Worm (Caenorhabditis elegans) whole organism, L3 larva: ENCODE data around the gene str-106.

Experiments
- aly-2 ChIP-seq: fragments of 150-350 bp; optimal IDR thresholded peaks from 2 replicates; lab custom pipeline; 2014; ENCODE audit warnings: missing biosample characterization, missing genetic modification characterization
- ama-1 ChIP-seq: fragments of 150-350 bp; optimal IDR thresholded peaks from 2 replicates; lab custom pipeline; 2018
- ceh-16 ChIP-seq: sonication (generic microtip); optimal IDR thresholded peaks from 2 replicates; lab custom pipeline; 2017; ENCODE audit warnings: missing biosample characterization, missing genetic modification characterization
- ceh-82 ChIP-seq: fragments of 150-350 bp; optimal IDR thresholded peaks from 2 replicates; lab custom pipeline; 2014; ENCODE audit warnings: missing biosample characterization, missing genetic modification characterization
- ceh-9 ChIP-seq: sonication (generic microtip); optimal IDR thresholded peaks from 2 replicates; lab custom pipeline; 2018; ENCODE audit warnings: missing biosample characterization, missing genetic modification characterization
- daf-12 ChIP-seq: fragments of 150-350 bp; optimal IDR thresholded peaks from 2 replicates; lab custom pipeline; 2014; ENCODE audit warnings: missing biosample characterization, missing genetic modification reagents, missing genetic modification characterization
- egl-27 ChIP-seq: sonication (generic microtip); optimal IDR thresholded peaks from 4 replicates; lab custom pipeline; 2017; ENCODE audit warnings: missing biosample characterization, missing genetic modification reagents, missing genetic modification characterization
- elt-2 ChIP-seq: sonication (generic microtip); optimal IDR thresholded peaks from 2 replicates; lab custom pipeline; 2016; ENCODE audit warnings: missing genetic modification reagents, mild to moderate bottlenecking, missing genetic modification characterization, missing compliant biosample characterization
- eor-1 ChIP-seq, 2 experiments: fragments of 150-350 bp; optimal IDR thresholded peaks; 2 replicates each; lab custom pipeline; 2014 to 2018; ENCODE audit warnings: missing biosample characterization in 2 of 2, missing genetic modification characterization in 2 of 2
- fkh-10 ChIP-seq: sonication (generic microtip); optimal IDR thresholded peaks from 2 replicates; lab custom pipeline; 2017; ENCODE audit warnings: missing biosample characterization, missing genetic modification reagents, missing genetic modification characterization
- fkh-2 ChIP-seq: fragments of 150-350 bp; optimal IDR thresholded peaks from 2 replicates; lab custom pipeline; 2014; ENCODE audit warnings: missing biosample characterization, missing genetic modification reagents, missing genetic modification characterization
- fos-1 ChIP-seq: fragments of 150-350 bp; optimal IDR thresholded peaks from 2 replicates; lab custom pipeline; 2014; ENCODE audit warnings: missing biosample characterization, missing genetic modification characterization
- jun-1 ChIP-seq: fragments of 150-350 bp; optimal IDR thresholded peaks from 2 replicates; lab custom pipeline; 2014; ENCODE audit warnings: missing biosample characterization, missing genetic modification reagents, missing genetic modification characterization
- lin-15B ChIP-seq: fragments of 150-350 bp; optimal IDR thresholded peaks from 2 replicates; lab custom pipeline; 2014; ENCODE audit warnings: missing biosample characterization, missing genetic modification characterization
- lin-39 ChIP-seq: fragments of 150-350 bp; optimal IDR thresholded peaks from 2 replicates; lab custom pipeline; 2018; ENCODE audit warnings: missing biosample characterization, missing genetic modification reagents, missing genetic modification characterization
- lsy-12 ChIP-seq: sonication (generic microtip); optimal IDR thresholded peaks from 2 replicates; lab custom pipeline; 2016; ENCODE audit warnings: mild to moderate bottlenecking, missing genetic modification characterization, missing compliant biosample characterization
- mdl-1 ChIP-seq: fragments of 150-350 bp; optimal IDR thresholded peaks from 2 replicates; lab custom pipeline; 2014; ENCODE audit warnings: missing biosample characterization, missing genetic modification characterization
- mml-1 ChIP-seq: fragments of 150-350 bp; sonication (generic microtip); optimal IDR thresholded peaks from 3 replicates; lab custom pipeline; 2014; ENCODE audit warnings: missing biosample characterization, missing genetic modification characterization
- nfya-1 ChIP-seq: sonication (generic microtip); optimal IDR thresholded peaks from 2 replicates; lab custom pipeline; 2017; ENCODE audit warnings: missing genetic modification characterization, mild to moderate bottlenecking, missing compliant biosample characterization, antibody characterized with exemption, moderate library complexity; ENCODE audit not compliant: insufficient read depth
- nhr-11 ChIP-seq: fragments of 150-350 bp; optimal IDR thresholded peaks from 2 replicates; lab custom pipeline; 2014; ENCODE audit warnings: missing biosample characterization, missing genetic modification characterization
- nhr-23 ChIP-seq: fragments of 150-350 bp; optimal IDR thresholded peaks from 2 replicates; lab custom pipeline; 2014; ENCODE audit warnings: missing biosample characterization, missing genetic modification reagents, missing genetic modification characterization
- nhr-237 ChIP-seq: fragments of 150-350 bp; optimal IDR thresholded peaks from 2 replicates; lab custom pipeline; 2014; ENCODE audit warnings: missing biosample characterization, missing genetic modification characterization
- nhr-25 ChIP-seq: sonication (generic microtip); optimal IDR thresholded peaks from 2 replicates; lab custom pipeline; 2017; ENCODE audit warnings: missing biosample characterization, missing genetic modification characterization
- nhr-76 ChIP-seq: fragments of 150-350 bp; sonication (generic microtip); optimal IDR thresholded peaks from 5 replicates; lab custom pipeline; 2014; ENCODE audit warnings: missing biosample characterization, missing genetic modification characterization
- nhr-77 ChIP-seq: fragments of 150-350 bp; optimal IDR thresholded peaks from 2 replicates; lab custom pipeline; 2014; ENCODE audit warnings: missing biosample characterization, missing genetic modification characterization
- pha-4 ChIP-seq: fragments of 150-350 bp; optimal IDR thresholded peaks from 2 replicates; lab custom pipeline; 2014; ENCODE audit warnings: missing biosample characterization, missing genetic modification reagents, missing genetic modification characterization
- pqm-1 ChIP-seq: fragments of 150-350 bp; optimal IDR thresholded peaks from 2 replicates; lab custom pipeline; 2017; ENCODE audit warnings: missing biosample characterization, missing genetic modification characterization, inconsistent platforms
- sea-2 ChIP-seq: fragments of 150-350 bp; sonication (generic microtip); optimal IDR thresholded peaks from 4 replicates; lab custom pipeline; 2014; ENCODE audit warnings: missing biosample characterization, missing genetic modification reagents, missing genetic modification characterization
- skn-1 ChIP-seq: fragments of 150-350 bp; optimal IDR thresholded peaks from 2 replicates; lab custom pipeline; 2014; ENCODE audit warnings: missing biosample characterization, missing genetic modification characterization
- snpc-4 ChIP-seq: fragments of 150-350 bp; optimal IDR thresholded peaks from 2 replicates; lab custom pipeline; 2014; ENCODE audit warnings: missing biosample characterization, missing genetic modification characterization
- unc-62 ChIP-seq: fragments of 150-350 bp; sonication (generic microtip); optimal IDR thresholded peaks from 4 replicates; lab custom pipeline; 2014; ENCODE audit warnings: missing biosample characterization, missing genetic modification reagents, missing genetic modification characterization
- zag-1 ChIP-seq: fragments of 150-350 bp; optimal IDR thresholded peaks from 2 replicates; lab custom pipeline; 2014; ENCODE audit warnings: missing biosample characterization, missing genetic modification characterization
- ztf-11 ChIP-seq: fragments of 150-350 bp; optimal IDR thresholded peaks from 2 replicates; lab custom pipeline; 2014; ENCODE audit warnings: missing biosample characterization, missing genetic modification characterization
- ztf-4 ChIP-seq: fragments of 150-350 bp; optimal IDR thresholded peaks from 2 replicates; lab custom pipeline; 2014; ENCODE audit warnings: missing biosample characterization, missing genetic modification characterization

str-106 gene

DNA sequence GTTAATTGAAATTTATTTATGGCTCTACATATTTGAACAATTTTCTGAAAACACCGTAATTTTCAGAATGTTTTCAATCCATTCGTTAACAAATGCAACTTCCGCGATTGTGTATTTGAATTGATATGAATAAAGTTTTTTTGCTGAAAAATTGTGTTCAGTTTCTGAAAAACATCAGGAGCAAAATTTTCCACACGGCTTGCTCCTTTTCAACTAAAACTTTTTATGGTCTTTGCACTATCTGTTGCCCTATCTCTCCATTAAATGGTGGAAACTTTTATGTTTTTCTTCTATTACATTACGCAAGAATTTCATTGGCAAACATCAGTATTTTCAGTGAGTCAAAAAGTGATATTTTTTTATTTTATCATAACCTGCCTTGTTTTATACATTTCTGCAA lies 31.6 kb upstream of the str-106 start, which contains the start of gene F10A3.4:
Gene F10A3.4, plus strand, starts transcription at position 301 of the 400 bp plus-strand sequence.
- peak; percentile 15 for TF ChIP-seq elt-2 (tag; lab: Kevin White, UChicago)
- TF ChIP-seq pqm-1 (tag; lab: Kevin White, UChicago): no peak

ce11 chrV:16153375-16153774 lies 27.1 kb upstream of the str-106 start, which contains the start of gene str-254:
str-254 (minus strand) TSS chrV:16153475.
- no peak for TF ChIP-seq fkh-10 (GFP tag; lab: Kevin White, UChicago)
- TF ChIP-seq lin-39 (tag; lab: Kevin White, UChicago): no peak
- TF ChIP-seq lin-15B (tag; lab: Kevin White, UChicago): no peak
- no peak for TF ChIP-seq mml-1 (tag; lab: Kevin White, UChicago)
- TF ChIP-seq nhr-77 (tag; lab: Kevin White, UChicago): no peak
- TF ChIP-seq nfya-1 (tag; lab: Kevin White, UChicago): no peak

DNA sequence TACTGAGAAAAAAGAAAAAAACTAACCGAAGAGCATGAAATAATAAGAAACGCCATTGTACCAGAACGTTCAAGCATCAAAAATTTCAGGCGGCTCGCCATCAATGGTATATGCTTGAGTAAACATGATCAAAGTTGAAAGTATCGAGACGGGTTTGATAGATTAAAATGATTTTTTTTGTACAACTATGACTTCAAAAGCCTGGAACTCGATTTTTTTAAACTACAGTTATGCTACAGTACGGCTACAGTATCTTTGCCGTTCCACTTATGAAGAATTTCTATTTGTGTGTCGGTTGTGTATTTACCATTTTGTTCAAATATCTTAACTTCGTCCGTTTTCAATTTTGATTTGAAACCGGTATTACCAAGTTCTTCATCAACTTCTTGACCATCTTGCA lies 25.3 kb upstream of the str-106 start, which contains the start of gene str-97:
Gene str-97, minus strand, starts transcription at position 101 of the 400 bp plus-strand sequence.
- no peak for TF ChIP-seq pha-4 (tag; lab: Kevin White, UChicago)
- TF ChIP-seq aly-2 (tag; lab: Kevin White, UChicago): no peak
- TF ChIP-seq skn-1 (tag; lab: Kevin White, UChicago): no peak
- TF ChIP-seq sea-2 (GFP tag; lab: Kevin White, UChicago): no peak
- no peak for TF ChIP-seq nhr-23 (tag; lab: Kevin White, UChicago)
- TF ChIP-seq fkh-2 (tag; lab: Kevin White, UChicago): no peak
- no peak for TF ChIP-seq eor-1 (tag; optimal IDR thresholded peaks at IDR 0.05; lab: Kevin White, UChicago)
- no peak for TF ChIP-seq zag-1 (tag; lab: Kevin White, UChicago)
- TF ChIP-seq ceh-16 (tag; lab: Kevin White, UChicago): no peak
- no peak for TF ChIP-seq fos-1
- TF ChIP-seq nhr-25 (tag; lab: Kevin White, UChicago): no peak
- TF ChIP-seq ceh-82 (tag; lab: Kevin White, UChicago): no peak
- no peak for TF ChIP-seq ztf-4 (tag; lab: Kevin White, UChicago)
- no peak for TF ChIP-seq nhr-77 (tag; lab: Kevin White, UChicago)
- no peak for TF ChIP-seq lin-15B (tag; lab: Kevin White, UChicago)

DNA sequence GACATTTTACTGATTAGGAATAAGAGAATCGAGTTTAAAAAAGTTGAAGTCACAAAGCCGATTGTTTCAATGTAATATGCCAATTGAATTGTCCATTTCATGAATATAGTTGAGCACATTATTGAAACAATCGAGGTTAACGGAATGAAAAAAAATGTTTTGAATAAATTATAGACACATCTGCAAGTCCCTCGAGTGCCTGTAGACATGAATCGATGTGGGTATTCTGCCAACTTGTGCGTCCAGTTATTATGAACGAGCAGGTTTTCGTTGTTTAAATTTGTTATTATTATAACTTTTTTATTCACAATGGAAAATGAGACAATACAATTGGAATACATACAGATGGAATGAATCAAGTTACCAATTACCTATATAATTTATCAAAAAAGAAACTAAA lies 22.1 kb upstream of the str-106 start, which contains the start of gene str-99:
Gene str-99, minus strand, starts transcription at position 101 of the 400 bp plus-strand sequence.
- TF ChIP-seq nhr-76 (tag; lab: Kevin White, UChicago): no peak
- TF ChIP-seq unc-62: no peak
- no peak for TF ChIP-seq nhr-237 (tag; lab: Kevin White, UChicago)
- TF ChIP-seq snpc-4 (tag; lab: Kevin White, UChicago): no peak
- no peak for TF ChIP-seq sea-2 (GFP tag; lab: Kevin White, UChicago)
- TF ChIP-seq egl-27: no peak
- TF ChIP-seq fkh-10 (GFP tag; lab: Kevin White, UChicago): no peak
- no peak for TF ChIP-seq ceh-16 (tag; lab: Kevin White, UChicago)
- no peak for TF ChIP-seq eor-1 (tag; optimal IDR thresholded peaks at IDR 0.05; lab: Kevin White, UChicago)
- TF ChIP-seq, all 47 proteins: peak for 0

DNA sequence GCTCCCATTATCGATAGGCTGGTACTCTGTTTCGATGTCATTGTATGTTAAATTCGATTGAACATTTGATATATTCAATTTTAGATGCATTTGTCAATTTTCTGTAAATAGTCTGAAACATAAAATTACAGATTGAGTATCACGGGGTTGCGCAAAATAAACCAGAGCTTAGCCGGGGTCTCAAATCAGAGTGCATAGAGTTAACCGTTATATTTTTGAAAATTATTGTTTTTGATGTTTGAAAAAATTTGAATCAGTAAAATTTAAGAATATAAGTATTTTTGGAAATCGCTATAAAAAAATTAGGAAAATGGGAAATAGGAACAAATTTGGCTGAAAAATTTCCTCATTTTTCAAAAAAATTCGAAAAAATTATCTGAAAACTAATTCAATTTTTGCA lies 20.9 kb upstream of the str-106 start, which contains the start of gene F10A3.17:
Gene F10A3.17, minus strand, starts transcription at position 101 of the 400 bp plus-strand sequence.
- no peak for TF ChIP-seq mdl-1 (tag; lab: Kevin White, UChicago)
- TF ChIP-seq skn-1 (tag; lab: Kevin White, UChicago): no peak
- TF ChIP-seq ztf-11 (tag; lab: Kevin White, UChicago): no peak
- no peak for TF ChIP-seq nhr-237 (tag; lab: Kevin White, UChicago)
- no peak for TF ChIP-seq jun-1
- no peak for TF ChIP-seq lsy-12 (tag; lab: Kevin White, UChicago)
- TF ChIP-seq lin-15B (tag; lab: Kevin White, UChicago): no peak
- no peak for TF ChIP-seq daf-12 (tag; lab: Kevin White, UChicago)
- no peak for TF ChIP-seq egl-27
- TF ChIP-seq nfya-1 (tag; lab: Kevin White, UChicago): no peak
- TF ChIP-seq ceh-9: no peak
- TF ChIP-seq eor-1 (tag; optimal IDR thresholded peaks at IDR 0.05; lab: Kevin White, UChicago): no peak
- TF ChIP-seq unc-62: no peak
- TF ChIP-seq sea-2 (GFP tag; lab: Kevin White, UChicago): no peak
- TF ChIP-seq ama-1 (lab: Kevin White, UChicago): no peak
- no peak for TF ChIP-seq mml-1 (tag; lab: Kevin White, UChicago)
- TF ChIP-seq nhr-11: no peak
